Worm (Caenorhabditis elegans): ENCODE results near the gene flcn-1.

DNA sequence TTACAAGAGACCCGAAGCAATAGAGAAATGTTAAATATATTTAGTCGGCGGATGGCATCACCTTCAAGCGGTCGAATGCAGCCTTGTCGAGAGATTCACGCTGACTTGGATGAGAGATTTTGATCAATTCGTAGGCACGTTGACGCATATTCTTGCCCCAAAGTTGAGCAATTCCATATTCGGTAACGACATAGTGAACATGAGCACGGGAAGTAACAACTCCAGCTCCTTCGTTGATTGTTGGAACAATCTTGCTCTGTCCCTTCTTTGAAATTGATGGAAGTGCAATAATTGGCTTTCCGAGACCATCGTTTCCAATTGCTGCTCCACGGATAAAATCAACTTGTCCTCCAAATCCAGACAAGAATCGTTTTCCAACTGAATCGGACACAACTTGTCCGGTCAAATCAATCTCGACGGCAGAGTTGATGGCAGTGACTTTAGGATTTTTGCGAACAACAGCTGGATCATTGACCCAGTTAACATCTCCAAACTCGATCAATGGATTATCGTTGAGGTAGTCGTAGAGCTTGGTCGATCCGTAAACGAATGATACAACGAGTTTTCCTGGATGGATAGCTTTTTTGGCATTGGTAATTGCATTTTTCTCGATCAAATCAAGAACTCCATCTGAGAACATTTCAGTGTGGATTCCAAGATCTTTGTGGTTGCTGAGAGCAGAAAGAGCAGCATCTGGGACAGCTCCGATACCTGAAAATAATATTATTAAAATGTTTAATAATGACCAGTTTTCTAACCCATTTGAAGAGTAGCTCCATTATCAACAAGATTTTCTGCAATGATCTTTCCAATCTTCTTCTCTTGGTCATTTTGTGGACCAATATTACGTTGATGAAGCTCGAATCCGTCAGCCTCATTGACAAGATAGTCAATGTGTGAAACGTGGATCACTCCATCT lies 39.6 kb upstream of the flcn-1 start:
- TF ChIP-seq ztf-4 (tag; optimal IDR thresholded peaks at IDR 0.05): no peak
- TF ChIP-seq nhr-10 (tag; optimal IDR thresholded peaks at IDR 0.05): no peak
- no peak for TF ChIP-seq R02D3.7 (tag; optimal IDR thresholded peaks at IDR 0.05)
- no peak for TF ChIP-seq dmd-4 (tag; optimal IDR thresholded peaks at IDR 0.05)
- TF ChIP-seq ztf-11 (tag; optimal IDR thresholded peaks at IDR 0.05): no peak

Data from whole organism, L2 larva.